Fruit fly (Drosophila melanogaster) whole organism, adult: ENCODE results near the gene CG13901.

ENCODE experiments used
- CG11617 ChIP-seq: fragments of 200-800 bp; sonication (Bioruptor generic); optimal IDR thresholded peaks from 2 replicates; lab custom pipeline; 2017; ENCODE audit warnings: mild to moderate bottlenecking, missing biosample characterization, missing genetic modification reagents, missing genetic modification characterization
- CG12768 ChIP-seq: fragments of 200-800 bp; sonication (Bioruptor generic); optimal IDR thresholded peaks from 2 replicates; lab custom pipeline; 2017; ENCODE audit warnings: missing biosample characterization, missing genetic modification characterization, mild to moderate bottlenecking, moderate library complexity, missing genetic modification reagents
- CG14711 ChIP-seq: fragments of 200-800 bp; sonication (Bioruptor generic); optimal IDR thresholded peaks from 2 replicates; lab custom pipeline; 2018; ENCODE audit warnings: missing biosample characterization, mild to moderate bottlenecking, missing genetic modification characterization, moderate library complexity
- CG1620 ChIP-seq: fragments of 200-800 bp; sonication (Bioruptor generic); optimal IDR thresholded peaks from 2 replicates; lab custom pipeline; 2016; ENCODE audit warnings: missing biosample characterization, missing genetic modification characterization
- CG33017 ChIP-seq: fragments of 200-800 bp; sonication (Bioruptor generic); optimal IDR thresholded peaks from 2 replicates; lab custom pipeline; 2018; ENCODE audit warnings: missing biosample characterization, mild to moderate bottlenecking, missing genetic modification characterization, moderate library complexity
- CG5204 ChIP-seq: fragments of 200-800 bp; sonication (Bioruptor generic); optimal IDR thresholded peaks from 2 replicates; lab custom pipeline; 2016; ENCODE audit warnings: missing biosample characterization, missing genetic modification characterization
- CG7045 ChIP-seq: fragments of 200-800 bp; sonication (Bioruptor generic); optimal IDR thresholded peaks from 2 replicates; lab custom pipeline; 2017; ENCODE audit warnings: missing biosample characterization, mild to moderate bottlenecking, missing genetic modification characterization
- CG7101 ChIP-seq: fragments of 200-800 bp; sonication (Bioruptor generic); optimal IDR thresholded peaks from 2 replicates; lab custom pipeline; 2018; ENCODE audit warnings: missing biosample characterization, mild to moderate bottlenecking, missing genetic modification characterization, moderate library complexity
- Clk ChIP-seq: fragments of 200-800 bp; sonication (Bioruptor generic); optimal IDR thresholded peaks from 2 replicates; lab custom pipeline; 2017; ENCODE audit warnings: missing biosample characterization, missing genetic modification characterization
- Crg-1 ChIP-seq: fragments of 200-800 bp; sonication (Bioruptor generic); optimal IDR thresholded peaks from 2 replicates; lab custom pipeline; 2016; ENCODE audit warnings: missing biosample characterization, missing genetic modification characterization
- Hr96 ChIP-seq: fragments of 200-800 bp; sonication (Bioruptor generic); optimal IDR thresholded peaks from 2 replicates; lab custom pipeline; 2016; ENCODE audit warnings: missing biosample characterization, missing genetic modification characterization
- Mnt ChIP-seq: fragments of 200-800 bp; sonication (Bioruptor generic); optimal IDR thresholded peaks from 2 replicates; lab custom pipeline; 2016; ENCODE audit warnings: missing biosample characterization, mild to moderate bottlenecking, missing genetic modification characterization
- bab1 ChIP-seq: fragments of 200-800 bp; sonication (Bioruptor generic); optimal IDR thresholded peaks from 3 replicates; lab custom pipeline; 2019; ENCODE audit warnings: missing biosample characterization, mild to moderate bottlenecking, missing genetic modification characterization, moderate library complexity
- cic ChIP-seq: fragments of 200-800 bp; sonication (Bioruptor generic); optimal IDR thresholded peaks from 2 replicates; lab custom pipeline; 2017; ENCODE audit warnings: missing biosample characterization, mild to moderate bottlenecking, missing genetic modification characterization, moderate library complexity
- cnc ChIP-seq, 2 experiments: fragments of >200 bp; optimal IDR thresholded peaks; 2 replicates each; lab custom pipeline; 2017
- kay ChIP-seq: fragments of 200-800 bp; sonication (Bioruptor generic); peaks from one replicate; lab custom pipeline; 2016; ENCODE audit warnings: missing biosample characterization, missing genetic modification characterization, borderline replicate concordance
- ovo ChIP-seq: fragments of 200-800 bp; sonication (Bioruptor generic); optimal IDR thresholded peaks from 2 replicates; lab custom pipeline; 2016; ENCODE audit warnings: missing biosample characterization, missing genetic modification characterization
- pad ChIP-seq: fragments of 200-800 bp; sonication (Bioruptor generic); optimal IDR thresholded peaks from 3 replicates; lab custom pipeline; 2017; ENCODE audit warnings: missing biosample characterization, missing genetic modification characterization, mild to moderate bottlenecking, moderate library complexity, missing genetic modification reagents
- tj ChIP-seq: fragments of 200-800 bp; sonication (Bioruptor generic); optimal IDR thresholded peaks from 3 replicates; lab custom pipeline; 2017; ENCODE audit warnings: missing biosample characterization, mild to moderate bottlenecking, missing genetic modification characterization, moderate library complexity

CG13901 gene

dm6 chr3L:824444-824843 is 13.2 kb downstream of the CG13901 start:
- peak; percentile 78 for TF ChIP-seq tj
- TF ChIP-seq CG1620 (GFP tag; lab: Kevin White, UChicago): no peak
- TF ChIP-seq CG7045 (GFP tag; lab: Kevin White, UChicago): no peak
- TF ChIP-seq CG33017: no peak
- TF ChIP-seq CG5204: no peak
- no peak for TF ChIP-seq Crg-1 (GFP tag; lab: Kevin White, UChicago)
- no peak for TF ChIP-seq ovo (GFP tag; lab: Kevin White, UChicago)

dm6 chr3L:823597-823996 is 14.0 kb downstream of the CG13901 start:
- TF ChIP-seq tj (peak; percentile 79), Clk (GFP tag; lab: Kevin White, UChicago) (no peak)

- TF ChIP-seq tj (no peak), CG14711 (no peak), CG5204 (no peak), kay (no peak), pad (no peak), Clk (GFP tag; lab: Kevin White, UChicago) (no peak), CG1620 (GFP tag; lab: Kevin White, UChicago) (no peak), cnc (optimal IDR thresholded peaks at IDR 0.05; lab: Kevin White, UChicago) (no peak), CG7101 (no peak), cic (GFP tag; lab: Kevin White, UChicago) (no peak), CG11617 (GFP tag; lab: Kevin White, UChicago) (no peak), Hr96 (GFP tag; lab: Kevin White, UChicago) (no peak), CG7045 (GFP tag; lab: Kevin White, UChicago) (no peak), bab1 (GFP tag; lab: Kevin White, UChicago) (no peak), CG33017 (no peak), CG12768 (GFP tag; lab: Kevin White, UChicago) (no peak), Mnt (GFP tag; lab: Kevin White, UChicago) (no peak)
Measured at dm6 chr3L:822619-823018, 15.0 kb downstream of the CG13901 start.

dm6 chr3L:821951-822350 is 15.7 kb downstream of the CG13901 start:
- TF ChIP-seq cnc (optimal IDR thresholded peaks at IDR 0.05; lab: Kevin White, UChicago) (no peak), bab1 (GFP tag; lab: Kevin White, UChicago) (peak; percentile 3), Hr96 (GFP tag; lab: Kevin White, UChicago) (no peak)

- TF ChIP-seq CG12768 (GFP tag; lab: Kevin White, UChicago) (no peak), Hr96 (GFP tag; lab: Kevin White, UChicago) (no peak), Mnt (GFP tag; lab: Kevin White, UChicago) (no peak), ovo (GFP tag; lab: Kevin White, UChicago) (no peak), CG1620 (GFP tag; lab: Kevin White, UChicago) (no peak), CG33017 (no peak), CG7045 (GFP tag; lab: Kevin White, UChicago) (no peak), CG7101 (no peak)
Measured at dm6 chr3L:820975-821598, 16.5 kb downstream of the CG13901 start.

- peak; percentile 41 for TF ChIP-seq bab1 (GFP tag; lab: Kevin White, UChicago)
- TF ChIP-seq CG11617 (GFP tag; lab: Kevin White, UChicago): no peak
- no peak for TF ChIP-seq Mnt (GFP tag; lab: Kevin White, UChicago)
- no peak for TF ChIP-seq pad
- no peak for TF ChIP-seq tj
- TF ChIP-seq CG14711: peak; percentile 45
- TF ChIP-seq CG33017: peak; percentile 11
- no peak for TF ChIP-seq kay
- TF ChIP-seq CG5204: peak; percentile 12
- TF ChIP-seq CG12768 (GFP tag; lab: Kevin White, UChicago): no peak
- peak; percentile 26 for TF ChIP-seq CG7045 (GFP tag; lab: Kevin White, UChicago)
- TF ChIP-seq CG7101: peak; percentile 15
- no peak for TF ChIP-seq Crg-1 (GFP tag; lab: Kevin White, UChicago)
Measured at dm6 chr3L:820332-820731, 17.3 kb downstream of the CG13901 start.

- TF ChIP-seq CG33017: no peak
- no peak for TF ChIP-seq cic (GFP tag; lab: Kevin White, UChicago)
- TF ChIP-seq CG7045 (GFP tag; lab: Kevin White, UChicago): no peak
Measured at dm6 chr3L:819297-819886, 18.2 kb downstream of the CG13901 start.

dm6 chr3L:818438-819138 is 19.0 kb downstream of the CG13901 start:
- no peak for TF ChIP-seq ovo (GFP tag; lab: Kevin White, UChicago)
